Fruit fly (Drosophila melanogaster): ENCODE results near the gene CG42726.

dm6 chr3R:15367477-15367876 lies 19.6 kb downstream of the CG42726 start, which contains the start of gene CG34404:
- no peak for TF ChIP-seq CG15336 (GFP tag; IDR thresholded peaks at IDR 0.05)
- TF ChIP-seq Sox102F (GFP tag; optimal IDR thresholded peaks at IDR 0.05): no peak
- no peak for TF ChIP-seq Hr38 (GFP tag; optimal IDR thresholded peaks at IDR 0.05)
- TF ChIP-seq CG11762 (GFP tag; optimal IDR thresholded peaks at IDR 0.05; ENCODE audit: insufficient read depth): no peak
- no peak for TF ChIP-seq Blimp-1 (GFP tag; optimal IDR thresholded peaks at IDR 0.05)
- TF ChIP-seq esn (GFP tag; optimal IDR thresholded peaks at IDR 0.05): peak; percentile 22
- no peak for TF ChIP-seq CG6808 (GFP tag; optimal IDR thresholded peaks at IDR 0.05)
- no peak for TF ChIP-seq CG7368 (GFP tag; optimal IDR thresholded peaks at IDR 0.05)
- no peak for TF ChIP-seq Gug (GFP tag; IDR thresholded peaks at IDR 0.05)
- no peak for TF ChIP-seq Lpt (GFP tag; optimal IDR thresholded peaks at IDR 0.05)
- TF ChIP-seq CG16779 (tag; optimal IDR thresholded peaks at IDR 0.05): no peak
- no peak for TF ChIP-seq lz (GFP tag; optimal IDR thresholded peaks at IDR 0.05)

Data from whole organism, prepupa.